Worm (Caenorhabditis elegans) whole organism, mixed stage, embryonic: ENCODE data around the gene F32D8.13.

ENCODE experiments used
- M03D4.4 ChIP-seq: sonication (generic microtip); optimal IDR thresholded peaks from 2 replicates; lab custom pipeline; 2017; ENCODE audit warnings: mild to moderate bottlenecking, missing genetic modification characterization, missing compliant biosample characterization
- bed-3 ChIP-seq: fragments of 200-800 bp; sonication (Bioruptor generic); optimal IDR thresholded peaks from 3 replicates; lab custom pipeline; 2018; ENCODE audit warnings: mild to moderate bottlenecking, missing genetic modification characterization, moderate library complexity, missing compliant biosample characterization
- blmp-1 ChIP-seq: fragments of 150-350 bp; optimal IDR thresholded peaks from 2 replicates; lab custom pipeline; 2014; ENCODE audit warnings: missing biosample characterization, missing genetic modification characterization
- ceh-43 ChIP-seq: fragments of 200-800 bp; sonication (Bioruptor generic); optimal IDR thresholded peaks from 2 replicates; lab custom pipeline; 2018; ENCODE audit warnings: mild to moderate bottlenecking, missing genetic modification characterization, moderate library complexity, missing compliant biosample characterization
- ceh-83 ChIP-seq: fragments of 200-800 bp; sonication (Bioruptor generic); optimal IDR thresholded peaks from 2 replicates; lab custom pipeline; 2018; ENCODE audit warnings: mild to moderate bottlenecking, missing genetic modification characterization, missing compliant biosample characterization
- ces-1 ChIP-seq: fragments of 150-350 bp; optimal IDR thresholded peaks from 2 replicates; lab custom pipeline; 2014; ENCODE audit warnings: missing biosample characterization, missing genetic modification reagents, missing genetic modification characterization
- cnd-1 ChIP-seq: fragments of 200-800 bp; sonication (Bioruptor generic); optimal IDR thresholded peaks from 2 replicates; lab custom pipeline; 2018; ENCODE audit warnings: mild to moderate bottlenecking, missing genetic modification characterization, missing compliant biosample characterization
- elt-1 ChIP-seq: sonication (generic microtip); optimal IDR thresholded peaks from 2 replicates; lab custom pipeline; 2017; ENCODE audit warnings: missing genetic modification characterization, mild to moderate bottlenecking, missing compliant biosample characterization, antibody characterized with exemption, moderate library complexity, borderline replicate concordance; ENCODE audit not compliant: insufficient read depth
- elt-3 ChIP-seq: fragments of 150-350 bp; optimal IDR thresholded peaks from 2 replicates; lab custom pipeline; 2014; ENCODE audit warnings: missing biosample characterization, missing genetic modification characterization
- flh-1 ChIP-seq: fragments of 200-800 bp; sonication (Bioruptor generic); optimal IDR thresholded peaks from 2 replicates; lab custom pipeline; 2018; ENCODE audit warnings: mild to moderate bottlenecking, missing genetic modification characterization, moderate library complexity, missing compliant biosample characterization
- ham-2 ChIP-seq: fragments of 200-800 bp; sonication (Bioruptor generic); optimal IDR thresholded peaks from 2 replicates; lab custom pipeline; 2018; ENCODE audit warnings: mild to moderate bottlenecking, missing genetic modification characterization, missing compliant biosample characterization
- hlh-1 ChIP-seq: fragments of 150-350 bp; optimal IDR thresholded peaks from 2 replicates; lab custom pipeline; 2014; ENCODE audit warnings: missing biosample characterization, missing genetic modification reagents, missing genetic modification characterization
- lin-13 ChIP-seq: fragments of 150-350 bp; optimal IDR thresholded peaks from 2 replicates; lab custom pipeline; 2014; ENCODE audit warnings: missing biosample characterization, missing genetic modification characterization
- lsy-2 ChIP-seq: fragments of 150-350 bp; optimal IDR thresholded peaks from 2 replicates; lab custom pipeline; 2014; ENCODE audit warnings: missing biosample characterization, missing genetic modification characterization
- mab-5 ChIP-seq: fragments of 150-350 bp; optimal IDR thresholded peaks from 2 replicates; lab custom pipeline; 2014; ENCODE audit warnings: missing biosample characterization, missing genetic modification characterization
- mep-1 ChIP-seq: fragments of 150-350 bp; optimal IDR thresholded peaks from 2 replicates; lab custom pipeline; 2017; ENCODE audit warnings: missing biosample characterization, missing genetic modification reagents, missing genetic modification characterization, inconsistent platforms
- nhr-12 ChIP-seq: fragments of 150-350 bp; optimal IDR thresholded peaks from 2 replicates; lab custom pipeline; 2014; ENCODE audit warnings: missing biosample characterization, missing genetic modification characterization
- nhr-2 ChIP-seq: fragments of 150-350 bp; optimal IDR thresholded peaks from 2 replicates; lab custom pipeline; 2014; ENCODE audit warnings: missing biosample characterization, missing genetic modification characterization
- nhr-76 ChIP-seq: sonication (generic microtip); optimal IDR thresholded peaks from 2 replicates; lab custom pipeline; 2017; ENCODE audit warnings: missing biosample characterization, missing genetic modification characterization
- sem-2 ChIP-seq: fragments of 200-800 bp; sonication (Bioruptor generic); optimal IDR thresholded peaks from 2 replicates; lab custom pipeline; 2018; ENCODE audit warnings: mild to moderate bottlenecking, missing genetic modification characterization, missing compliant biosample characterization
- snpc-4 ChIP-seq: fragments of 150-350 bp; optimal IDR thresholded peaks from 2 replicates; lab custom pipeline; 2014; ENCODE audit warnings: missing biosample characterization, missing genetic modification characterization
- tbx-8 ChIP-seq: fragments of 200-800 bp; sonication (Bioruptor generic); optimal IDR thresholded peaks from 2 replicates; lab custom pipeline; 2018; ENCODE audit warnings: mild to moderate bottlenecking, missing genetic modification characterization, moderate library complexity, missing compliant biosample characterization
- unc-120 ChIP-seq: sonication (generic microtip); optimal IDR thresholded peaks from 2 replicates; lab custom pipeline; 2017; ENCODE audit warnings: missing genetic modification characterization, missing compliant biosample characterization; ENCODE audit not compliant: poor library complexity, severe bottlenecking
- unc-39 ChIP-seq: fragments of 150-350 bp; optimal IDR thresholded peaks from 2 replicates; lab custom pipeline; 2014; ENCODE audit warnings: missing biosample characterization, missing genetic modification characterization
- unc-62 ChIP-seq: fragments of 150-350 bp; optimal IDR thresholded peaks from 2 replicates; lab custom pipeline; 2014; ENCODE audit warnings: missing biosample characterization, missing genetic modification reagents, missing genetic modification characterization
- zip-8 ChIP-seq: fragments of 150-350 bp; optimal IDR thresholded peaks from 2 replicates; lab custom pipeline; 2014; ENCODE audit warnings: missing biosample characterization, missing genetic modification characterization
- ztf-11 ChIP-seq: fragments of 150-350 bp; optimal IDR thresholded peaks from 2 replicates; lab custom pipeline; 2014; ENCODE audit warnings: missing biosample characterization, missing genetic modification characterization

Gene F32D8.13

DNA sequence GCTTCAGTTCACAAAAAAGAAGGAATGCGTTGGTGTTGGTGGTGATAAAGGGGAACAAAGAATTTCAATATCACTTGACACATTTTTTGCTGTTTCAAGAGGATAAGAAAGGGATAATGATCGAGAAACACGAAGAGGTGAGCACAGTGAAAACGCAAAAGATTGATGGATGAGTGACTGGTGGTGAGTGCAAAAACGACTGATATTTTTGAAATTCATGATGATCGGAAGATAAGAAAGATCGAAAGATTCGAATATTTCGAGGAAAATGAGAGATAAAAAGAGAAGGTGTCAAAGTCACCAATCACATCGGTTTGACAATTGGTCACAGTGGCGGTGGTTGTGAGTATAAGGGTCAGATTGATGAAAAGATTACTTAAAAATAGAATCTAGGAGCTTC, 19.6 kb upstream of the F32D8.13 start:
- peak; percentile 81 for TF ChIP-seq unc-62 (GFP tag; lab: Kevin White, UChicago)
- no peak for TF ChIP-seq ces-1 (GFP tag; lab: Kevin White, UChicago)
- TF ChIP-seq, all 35 proteins: peak for 1

ce11 chrV:10909959-10910358, 13.6 kb upstream of the F32D8.13 start:
- TF ChIP-seq nhr-2 (tag; lab: Kevin White, UChicago) (no peak), lsy-2 (tag; lab: Kevin White, UChicago) (no peak), hlh-1 (tag; lab: Kevin White, UChicago) (no peak), mep-1 (no peak), flh-1 (no peak), snpc-4 (tag; lab: Kevin White, UChicago) (no peak), ces-1 (GFP tag; lab: Kevin White, UChicago) (no peak), ham-2 (GFP tag; lab: Kevin White, UChicago) (no peak), elt-3 (tag; lab: Kevin White, UChicago) (no peak), sem-2 (GFP tag; lab: Kevin White, UChicago) (no peak), ceh-83 (GFP tag; lab: Kevin White, UChicago) (no peak), nhr-12 (tag; lab: Kevin White, UChicago) (no peak), unc-39 (tag; lab: Kevin White, UChicago) (no peak), M03D4.4 (no peak), elt-1 (tag; lab: Kevin White, UChicago) (no peak)

DNA sequence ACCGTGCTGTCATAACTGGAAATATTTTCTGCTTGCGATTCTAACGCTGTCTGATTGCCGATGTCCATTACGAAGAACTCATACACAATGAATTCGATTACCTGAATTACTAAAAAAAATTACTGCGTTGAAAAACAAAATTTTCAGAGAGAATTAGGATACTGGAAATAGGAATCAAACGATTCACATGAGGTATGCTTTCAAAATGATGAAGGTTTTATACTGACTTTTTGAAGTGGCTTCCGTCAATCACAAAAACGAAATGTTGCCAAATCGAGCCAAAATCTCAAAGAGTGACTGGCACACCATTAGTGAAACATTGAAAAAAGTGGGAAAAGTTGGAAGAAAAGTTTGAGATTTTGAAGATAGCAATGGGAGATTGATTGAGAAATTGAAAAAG, 12.7 kb upstream of the F32D8.13 start, which contains the start of gene zzz-1:
Gene zzz-1 (minus strand): TSS at position 101 of the 400 bp plus-strand sequence.
- TF ChIP-seq mep-1 (no peak), mab-5 (no peak), elt-1 (tag; lab: Kevin White, UChicago) (no peak), cnd-1 (tag; lab: Kevin White, UChicago) (no peak), bed-3 (GFP tag; lab: Kevin White, UChicago) (no peak), M03D4.4 (no peak), ztf-11 (tag; lab: Kevin White, UChicago) (no peak), ces-1 (GFP tag; lab: Kevin White, UChicago) (no peak), nhr-76 (no peak), nhr-2 (tag; lab: Kevin White, UChicago) (no peak), lin-13 (tag; lab: Kevin White, UChicago) (no peak), ceh-83 (GFP tag; lab: Kevin White, UChicago) (no peak)

ce11 chrV:10904795-10905194, 8.5 kb upstream of the F32D8.13 start:
- no peak for TF ChIP-seq lin-13 (tag; lab: Kevin White, UChicago)
- no peak for TF ChIP-seq M03D4.4
- no peak for TF ChIP-seq lsy-2 (tag; lab: Kevin White, UChicago)
- peak; percentile 68 for TF ChIP-seq ces-1 (GFP tag; lab: Kevin White, UChicago)
- no peak for TF ChIP-seq zip-8
- TF ChIP-seq unc-120 (tag; lab: Kevin White, UChicago), result peak; percentile 6

DNA sequence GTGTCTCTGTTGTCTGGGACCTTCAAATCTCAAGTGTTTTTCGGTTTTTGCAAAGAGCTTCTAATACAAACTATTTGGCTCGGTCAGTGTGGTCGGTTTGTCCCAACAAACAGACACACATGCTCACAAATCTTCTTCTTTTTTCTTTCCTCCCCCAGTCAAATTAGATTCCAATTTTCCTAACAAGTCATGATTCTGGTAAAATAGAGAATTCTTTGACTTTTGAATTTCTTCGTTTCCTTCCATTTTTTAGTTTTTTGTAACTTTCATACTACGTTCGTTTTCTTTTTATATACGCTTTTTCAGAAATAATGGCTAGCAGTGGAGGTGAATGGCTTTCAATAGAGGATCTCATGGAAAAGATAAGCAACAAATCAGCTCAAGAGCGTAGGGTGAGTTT, 7.4 kb upstream of the F32D8.13 start, which contains the start of gene F32D8.15:
Gene F32D8.15 (plus strand): TSS at position 301 of the 400 bp plus-strand sequence.
- no peak for TF ChIP-seq ceh-83 (GFP tag; lab: Kevin White, UChicago)
- no peak for TF ChIP-seq ceh-43 (GFP tag; lab: Kevin White, UChicago)
- TF ChIP-seq ces-1 (GFP tag; lab: Kevin White, UChicago), result peak; percentile 48
- no peak for TF ChIP-seq lsy-2 (tag; lab: Kevin White, UChicago)
- TF ChIP-seq, all 35 proteins: peak for 1

ce11 chrV:10902682-10903081, 6.3 kb upstream of the F32D8.13 start, which contains the start of gene F32D8.8:
TSS of gene F32D8.8 (minus strand) at chrV:10902782.
- TF ChIP-seq cnd-1 (tag; lab: Kevin White, UChicago), result no peak
- no peak for TF ChIP-seq tbx-8 (GFP tag; lab: Kevin White, UChicago)
- no peak for TF ChIP-seq sem-2 (GFP tag; lab: Kevin White, UChicago)
- no peak for TF ChIP-seq lsy-2 (tag; lab: Kevin White, UChicago)
- no peak for TF ChIP-seq ham-2 (GFP tag; lab: Kevin White, UChicago)
- TF ChIP-seq M03D4.4, result no peak
- TF ChIP-seq blmp-1 (tag; lab: Kevin White, UChicago), result no peak
